Fruit fly (Drosophila melanogaster): ENCODE measurements around the gene CG14949.

dm6 chr3L:2629964-2630363 is 13.3 kb downstream of the CG14949 start, which contains the start of gene Pxn:
- no peak for TF ChIP-seq GATAd (GFP tag; optimal IDR thresholded peaks at IDR 0.05)
- no peak for TF ChIP-seq Hnf4 (GFP tag; optimal IDR thresholded peaks at IDR 0.05)
- TF ChIP-seq Jra (GFP tag; optimal IDR thresholded peaks at IDR 0.05) = no peak
- TF ChIP-seq lola (GFP tag; optimal IDR thresholded peaks at IDR 0.05) = no peak
- no peak for TF ChIP-seq dsf (GFP tag; optimal IDR thresholded peaks at IDR 0.05; ENCODE audit: borderline replicate concordance)
- TF ChIP-seq foxo (GFP tag; optimal IDR thresholded peaks at IDR 0.05) = no peak
- TF ChIP-seq br (GFP tag; optimal IDR thresholded peaks at IDR 0.05) = no peak
- TF ChIP-seq Hr78 (GFP tag; optimal IDR thresholded peaks at IDR 0.05) = no peak
- no peak for TF ChIP-seq rgr (GFP tag; optimal IDR thresholded peaks at IDR 0.05)
- no peak for TF ChIP-seq pan (optimal IDR thresholded peaks at IDR 0.05)
- TF ChIP-seq ey (GFP tag; optimal IDR thresholded peaks at IDR 0.05) = no peak
